Worm (Caenorhabditis elegans): ENCODE data around the gene srx-7.

DNA sequence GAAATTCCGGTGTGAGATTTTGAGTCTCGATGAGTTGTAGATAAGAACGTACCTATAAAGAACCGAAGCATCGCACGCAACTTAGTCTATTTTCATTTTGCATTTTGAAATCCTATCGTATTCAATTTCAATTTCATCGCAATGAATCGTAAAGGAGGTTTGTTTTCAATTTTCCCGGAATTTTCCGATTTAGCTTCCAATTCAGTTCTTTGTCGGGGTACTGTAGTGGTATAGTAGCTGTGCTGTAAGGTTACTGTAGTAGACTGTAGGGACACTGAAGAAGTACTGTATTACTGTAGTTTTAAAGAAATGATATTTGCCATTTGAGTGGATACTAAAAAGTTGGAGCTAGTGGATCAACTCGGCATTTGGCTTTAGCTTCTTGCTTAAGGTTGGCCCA lies 39.8 kb downstream of the srx-7 start:
- TF ChIP-seq nhr-237 (tag; optimal IDR thresholded peaks at IDR 0.05) = no peak
- TF ChIP-seq lin-15B (tag; optimal IDR thresholded peaks at IDR 0.05) = no peak
